Fruit fly (Drosophila melanogaster) whole organism, prepupa: ENCODE measurements around the gene CG1738.

Source experiments
- CG10631 ChIP-seq: fragments of 200-800 bp; sonication (Bioruptor generic); optimal IDR thresholded peaks from 2 replicates; lab custom pipeline; 2016; ENCODE audit warnings: missing biosample characterization, missing genetic modification characterization
- CG10669 ChIP-seq: fragments of 200-800 bp; sonication (Bioruptor generic); optimal IDR thresholded peaks from 3 replicates; lab custom pipeline; 2018; ENCODE audit warnings: missing biosample characterization, mild to moderate bottlenecking, missing genetic modification characterization, moderate library complexity
- CG11902 ChIP-seq: fragments of 200-800 bp; sonication (Bioruptor generic); optimal IDR thresholded peaks from 3 replicates; lab custom pipeline; 2016; ENCODE audit warnings: missing biosample characterization, missing genetic modification characterization
- CG15336 ChIP-seq: fragments of 200-800 bp; sonication (Bioruptor generic); IDR thresholded peaks from 2 replicates; pipeline ENCODE4 v1.3.6; 2022; ENCODE audit warnings: missing biosample characterization, missing genetic modification characterization
- CG1621 ChIP-seq: fragments of 200-800 bp; sonication (Bioruptor generic); optimal IDR thresholded peaks from 3 replicates; lab custom pipeline; 2018; ENCODE audit warnings: missing biosample characterization, mild to moderate bottlenecking, missing genetic modification characterization
- CG16779 ChIP-seq: fragments of 200-800 bp; sonication (Bioruptor generic); optimal IDR thresholded peaks from 3 replicates; lab custom pipeline; 2017; ENCODE audit warnings: missing biosample characterization, mild to moderate bottlenecking, missing genetic modification characterization
- CG3032 ChIP-seq: fragments of 200-800 bp; optimal IDR thresholded peaks from 2 replicates; lab custom pipeline; 2019; ENCODE audit warnings: missing biosample characterization, mild to moderate bottlenecking, missing genetic modification characterization, moderate library complexity
- CG31627 ChIP-seq: fragments of 200-800 bp; sonication (Bioruptor generic); optimal IDR thresholded peaks from 3 replicates; lab custom pipeline; 2016; ENCODE audit warnings: missing biosample characterization, missing genetic modification characterization
- CG32006 ChIP-seq: fragments of 200-800 bp; sonication (Bioruptor generic); optimal IDR thresholded peaks from 3 replicates; lab custom pipeline; 2017; ENCODE audit warnings: missing biosample characterization, mild to moderate bottlenecking, missing genetic modification characterization
- CG34406 ChIP-seq: fragments of 200-800 bp; sonication (Bioruptor generic); optimal IDR thresholded peaks from 3 replicates; lab custom pipeline; 2016; ENCODE audit warnings: missing biosample characterization, missing genetic modification characterization
- CG3919 ChIP-seq: fragments of 200-800 bp; sonication (Bioruptor generic); optimal IDR thresholded peaks from 3 replicates; lab custom pipeline; 2016; ENCODE audit warnings: missing biosample characterization, missing genetic modification characterization
- CG4318 ChIP-seq: fragments of 200-800 bp; sonication (Bioruptor generic); optimal IDR thresholded peaks from 3 replicates; lab custom pipeline; 2017; ENCODE audit warnings: missing biosample characterization, mild to moderate bottlenecking, missing genetic modification characterization
- CG6163 ChIP-seq: fragments of 200-800 bp; sonication (Bioruptor generic); IDR thresholded peaks from 3 replicates; pipeline ENCODE4 v1.3.6; 2022; ENCODE audit warnings: missing biosample characterization, missing genetic modification characterization
- CG6276 ChIP-seq: fragments of 200-800 bp; sonication (Bioruptor generic); optimal IDR thresholded peaks from 2 replicates; lab custom pipeline; 2017; ENCODE audit warnings: missing biosample characterization, mild to moderate bottlenecking, missing genetic modification characterization
- CG6792 ChIP-seq: fragments of 200-800 bp; sonication (Bioruptor generic); optimal IDR thresholded peaks from 3 replicates; lab custom pipeline; 2016; ENCODE audit warnings: missing biosample characterization, missing genetic modification characterization
- CG7368 ChIP-seq: fragments of 200-800 bp; sonication (Bioruptor generic); optimal IDR thresholded peaks from 3 replicates; lab custom pipeline; 2016; ENCODE audit warnings: missing biosample characterization, missing genetic modification characterization
- CG8319 ChIP-seq: fragments of 200-800 bp; sonication (Bioruptor generic); optimal IDR thresholded peaks from 3 replicates; lab custom pipeline; 2016; ENCODE audit warnings: missing biosample characterization, missing genetic modification characterization
- Eip75B ChIP-seq: fragments of 200-800 bp; sonication (Bioruptor generic); optimal IDR thresholded peaks from 3 replicates; lab custom pipeline; 2016; ENCODE audit warnings: missing biosample characterization, missing genetic modification characterization
- Eip78C ChIP-seq: fragments of 200-800 bp; sonication (Bioruptor generic); peaks from one replicate; lab custom pipeline; 2016; ENCODE audit warnings: missing biosample characterization, missing genetic modification characterization
- Eip93F ChIP-seq: fragments of 200-800 bp; sonication (Bioruptor generic); optimal IDR thresholded peaks from 2 replicates; lab custom pipeline; 2016; ENCODE audit warnings: missing biosample characterization, mild to moderate bottlenecking, missing genetic modification characterization
- Ets21C ChIP-seq: fragments of 200-800 bp; sonication (Bioruptor generic); optimal IDR thresholded peaks from 3 replicates; lab custom pipeline; 2016; ENCODE audit warnings: missing biosample characterization, missing genetic modification characterization
- Gug ChIP-seq: fragments of 200-800 bp; sonication (Bioruptor generic); IDR thresholded peaks from 2 replicates; pipeline ENCODE4 v1.3.6; 2022; ENCODE audit warnings: missing biosample characterization, missing genetic modification characterization
- Hr39 ChIP-seq: fragments of 200-800 bp; sonication (Bioruptor generic); optimal IDR thresholded peaks from 2 replicates; lab custom pipeline; 2016; ENCODE audit warnings: missing biosample characterization, missing genetic modification characterization
- Hr4 ChIP-seq: fragments of 200-800 bp; sonication (Bioruptor generic); optimal IDR thresholded peaks from 3 replicates; lab custom pipeline; 2016; ENCODE audit warnings: missing biosample characterization, missing genetic modification characterization
- Lpt ChIP-seq: fragments of 200-800 bp; sonication (Bioruptor generic); optimal IDR thresholded peaks from 3 replicates; lab custom pipeline; 2016; ENCODE audit warnings: missing biosample characterization, missing genetic modification characterization
- OdsH ChIP-seq: fragments of 200-800 bp; sonication (Bioruptor generic); optimal IDR thresholded peaks from 3 replicates; lab custom pipeline; 2016; ENCODE audit warnings: missing biosample characterization, missing genetic modification characterization
- Smox ChIP-seq: fragments of 200-800 bp; sonication (Bioruptor generic); optimal IDR thresholded peaks from 3 replicates; lab custom pipeline; 2016; ENCODE audit warnings: missing biosample characterization, missing genetic modification characterization
- Sox102F ChIP-seq: fragments of 200-800 bp; sonication (Bioruptor generic); optimal IDR thresholded peaks from 2 replicates; lab custom pipeline; 2016; ENCODE audit warnings: missing biosample characterization, mild to moderate bottlenecking, missing genetic modification characterization
- Sox14 ChIP-seq: fragments of 200-800 bp; sonication (Bioruptor generic); optimal IDR thresholded peaks from 3 replicates; lab custom pipeline; 2016; ENCODE audit warnings: missing biosample characterization, missing genetic modification characterization
- Sox15 ChIP-seq: fragments of 200-800 bp; sonication (Bioruptor generic); optimal IDR thresholded peaks from 3 replicates; lab custom pipeline; 2016; ENCODE audit warnings: missing biosample characterization, missing genetic modification characterization
- achi ChIP-seq: fragments of 200-800 bp; sonication (Bioruptor generic); optimal IDR thresholded peaks from 3 replicates; lab custom pipeline; 2016; ENCODE audit warnings: missing biosample characterization, missing genetic modification characterization
- acj6 ChIP-seq: fragments of 200-800 bp; sonication (Bioruptor generic); optimal IDR thresholded peaks from 3 replicates; lab custom pipeline; 2016; ENCODE audit warnings: missing biosample characterization, missing genetic modification characterization
- cyc ChIP-seq: fragments of 200-800 bp; sonication (Bioruptor generic); optimal IDR thresholded peaks from 3 replicates; lab custom pipeline; 2016; ENCODE audit warnings: missing biosample characterization, missing genetic modification characterization
- dac ChIP-seq: fragments of 200-800 bp; sonication (Bioruptor generic); optimal IDR thresholded peaks from 2 replicates; lab custom pipeline; 2017; ENCODE audit warnings: missing biosample characterization, mild to moderate bottlenecking, missing genetic modification characterization
- esn ChIP-seq: fragments of 200-800 bp; sonication (Bioruptor generic); optimal IDR thresholded peaks from 2 replicates; lab custom pipeline; 2016; ENCODE audit warnings: missing biosample characterization, mild to moderate bottlenecking, missing genetic modification characterization, moderate library complexity
- fd85E ChIP-seq: fragments of 200-800 bp; sonication (Bioruptor generic); optimal IDR thresholded peaks from 3 replicates; lab custom pipeline; 2016; ENCODE audit warnings: missing biosample characterization, missing genetic modification characterization
- fkh ChIP-seq: fragments of 200-800 bp; sonication (Bioruptor generic); optimal IDR thresholded peaks from 3 replicates; lab custom pipeline; 2017; ENCODE audit warnings: missing biosample characterization, mild to moderate bottlenecking, missing genetic modification characterization, moderate library complexity
- lz ChIP-seq: fragments of 200-800 bp; sonication (Bioruptor generic); optimal IDR thresholded peaks from 3 replicates; lab custom pipeline; 2016; ENCODE audit warnings: missing biosample characterization, missing genetic modification characterization
- net ChIP-seq: fragments of 200-800 bp; sonication (Bioruptor generic); optimal IDR thresholded peaks from 3 replicates; lab custom pipeline; 2016; ENCODE audit warnings: missing biosample characterization, missing genetic modification characterization
- pdm3 ChIP-seq: fragments of 200-800 bp; sonication (Bioruptor generic); optimal IDR thresholded peaks from 3 replicates; lab custom pipeline; 2016; ENCODE audit warnings: missing biosample characterization, missing genetic modification characterization
- svp ChIP-seq: fragments of 200-800 bp; sonication (Bioruptor generic); peaks from one replicate; lab custom pipeline; 2016; ENCODE audit warnings: missing biosample characterization, missing genetic modification characterization
- topi ChIP-seq: fragments of 200-800 bp; sonication (Bioruptor generic); optimal IDR thresholded peaks from 3 replicates; lab custom pipeline; 2016; ENCODE audit warnings: missing biosample characterization, missing genetic modification characterization
- vri ChIP-seq: fragments of 200-800 bp; sonication (Bioruptor generic); optimal IDR thresholded peaks from 3 replicates; lab custom pipeline; 2016; ENCODE audit warnings: missing biosample characterization, mild to moderate bottlenecking, missing genetic modification characterization

Gene CG1738

dm6 chrX:11338047-11338747, 10.7 kb upstream of the CG1738 start (continued):
- TF ChIP-seq CG15336 (GFP tag; lab: Robert Waterston, UW): peak; percentile 64
- TF ChIP-seq CG34406 (GFP tag; lab: Kevin White, UChicago): peak; percentile 79
- peak; percentile 38; the same call in 1 of the 2 replicates for TF ChIP-seq Gug (GFP tag; lab: Robert Waterston, UW)

DNA sequence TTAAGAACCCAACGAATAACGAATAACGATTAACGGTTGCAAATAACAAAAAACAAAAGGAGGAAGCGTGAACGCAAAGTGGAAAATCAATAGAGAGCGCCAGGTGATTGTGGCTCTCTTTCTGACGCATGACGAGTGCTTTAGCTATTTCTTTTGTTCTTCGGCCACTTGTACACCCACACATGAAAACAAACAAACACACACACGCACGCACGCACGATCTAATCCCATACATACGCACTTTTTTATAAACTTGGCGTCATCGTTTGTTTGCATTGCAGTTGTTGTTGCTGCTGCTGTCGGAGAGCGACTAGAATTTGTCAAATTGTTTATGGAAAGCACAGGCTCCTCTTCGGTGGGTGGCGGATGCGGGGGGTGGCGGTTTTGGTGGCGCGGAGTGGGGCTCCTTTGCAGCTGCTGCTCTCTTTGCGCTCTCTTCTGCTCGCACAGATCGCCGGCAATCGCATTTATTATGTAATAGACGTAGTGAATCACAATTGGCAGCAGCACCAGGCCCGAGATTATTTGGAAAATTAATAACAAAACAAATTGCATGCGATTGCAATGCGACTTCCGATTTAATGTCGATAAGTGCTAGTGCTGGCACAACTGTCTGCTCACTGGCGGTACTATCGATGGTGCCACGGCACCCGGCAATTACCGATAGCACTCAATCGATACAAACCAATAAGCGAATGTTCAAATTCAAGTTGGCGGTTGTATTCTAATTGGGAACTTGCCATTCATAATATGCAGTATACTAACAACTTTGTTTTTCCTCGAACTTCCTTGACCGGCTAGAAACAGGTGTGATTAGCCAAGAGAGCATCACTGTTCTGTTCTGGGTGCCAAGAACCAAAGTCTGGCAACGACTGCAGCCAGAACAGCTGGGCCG, 9.6 kb upstream of the CG1738 start:
- TF ChIP-seq pdm3 (GFP tag; lab: Kevin White, UChicago) (peak; percentile 60), vri (peak; percentile 41), CG8319 (GFP tag; lab: Kevin White, UChicago) (no peak), CG7368 (GFP tag; lab: Kevin White, UChicago) (no peak), fkh (GFP tag; lab: Kevin White, UChicago) (peak; percentile 92), Smox (peak; percentile 32), Lpt (GFP tag; lab: Kevin White, UChicago) (no peak), fd85E (no peak), CG6276 (GFP tag; lab: Kevin White, UChicago) (peak; percentile 20), Sox102F (GFP tag; lab: Kevin White, UChicago) (no peak), CG10669 (GFP tag; lab: Kevin White, UChicago) (no peak), CG4318 (GFP tag; lab: Kevin White, UChicago) (no peak), CG3919 (peak; percentile 14), Sox14 (GFP tag; lab: Kevin White, UChicago) (peak; percentile 55), OdsH (peak; percentile 45), Sox15 (no peak), svp (GFP tag; lab: Kevin White, UChicago) (peak; percentile 82), Eip93F (GFP tag; lab: Kevin White, UChicago) (no peak), Hr39 (GFP tag; lab: Kevin White, UChicago) (peak; percentile 63), net (no peak), dac (GFP tag; lab: Kevin White, UChicago) (no peak), Hr4 (GFP tag; lab: Kevin White, UChicago) (peak; percentile 1), CG10631 (peak; percentile 53), CG34406 (GFP tag; lab: Kevin White, UChicago) (no peak), CG3032 (tag; lab: Kevin White, UChicago) (peak; percentile 28), lz (GFP tag; lab: Kevin White, UChicago) (peak; percentile 46), CG32006 (GFP tag; lab: Kevin White, UChicago) (peak; percentile 11), CG6163 (peak; percentile 32; the same call in 1 of the 3 replicates), esn (GFP tag; lab: Kevin White, UChicago) (peak; percentile 49), CG1621 (tag; lab: Kevin White, UChicago) (no peak), Eip75B (GFP tag; lab: Kevin White, UChicago) (peak; percentile 5), CG31627 (GFP tag; lab: Kevin White, UChicago) (peak; percentile 56), CG16779 (peak; percentile 21), CG6792 (peak; percentile 20), achi (GFP tag; lab: Kevin White, UChicago) (peak; percentile 22), acj6 (GFP tag; lab: Kevin White, UChicago) (peak; percentile 26), Eip78C (GFP tag; lab: Kevin White, UChicago) (peak; percentile 53), CG11902 (no peak), topi (GFP tag; lab: Kevin White, UChicago) (peak; percentile 7), Ets21C (GFP tag; lab: Kevin White, UChicago) (peak; percentile 37), cyc (GFP tag; lab: Kevin White, UChicago) (peak; percentile 31), Gug (GFP tag; lab: Robert Waterston, UW) (0 out of 2 replicates have a peak, but pooled peaks have one; percentile 8)
